Worm (Caenorhabditis elegans): ENCODE results near the gene Y53G8AL.1.

Y53G8AL.1 gene

DNA sequence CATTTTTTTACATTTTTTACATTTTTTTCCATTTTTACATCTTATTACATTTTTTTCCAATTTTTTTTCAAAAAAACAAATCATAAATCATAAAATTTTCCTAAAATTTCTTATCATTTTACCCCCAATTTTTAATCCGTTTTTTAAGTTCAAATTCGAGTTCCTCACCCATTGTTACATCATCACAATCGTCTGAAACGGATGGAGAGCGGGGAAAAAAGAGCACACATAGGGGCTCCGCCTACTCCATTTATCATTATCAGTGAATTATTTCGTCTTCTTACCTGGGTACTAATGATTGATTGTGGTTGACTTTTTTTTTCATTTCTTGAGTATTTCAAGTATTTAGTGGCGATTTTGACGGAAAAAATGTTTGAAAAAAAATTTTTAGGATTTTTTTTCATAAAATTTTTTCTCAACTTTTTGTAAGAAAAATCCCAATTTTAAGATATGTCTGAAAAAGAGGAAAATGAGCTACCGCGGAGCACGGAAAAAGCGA, 49.0 kb downstream of the Y53G8AL.1 start, which contains the start of gene mfsd-8:
Gene mfsd-8 (plus strand): TSS at position 449 of the 499 bp plus-strand sequence.
- TF ChIP-seq ama-1 (optimal IDR thresholded peaks at IDR 0.05) (no peak), elt-3 (tag; optimal IDR thresholded peaks at IDR 0.05) (no peak), fos-1 (tag; optimal IDR thresholded peaks at IDR 0.05) (peak; percentile 82), ZK546.5 (tag; optimal IDR thresholded peaks at IDR 0.05) (no peak), gmeb-1 (tag; optimal IDR thresholded peaks at IDR 0.05) (no peak), zag-1 (tag; optimal IDR thresholded peaks at IDR 0.05) (no peak), snpc-4 (tag; optimal IDR thresholded peaks at IDR 0.05) (no peak), sem-4 (tag; optimal IDR thresholded peaks at IDR 0.05) (no peak), crh-2 (tag; optimal IDR thresholded peaks at IDR 0.05) (peak; percentile 3), sma-3 (GFP tag; optimal IDR thresholded peaks at IDR 0.05) (no peak), nhr-77 (tag; optimal IDR thresholded peaks at IDR 0.05) (no peak), peb-1 (tag; optimal IDR thresholded peaks at IDR 0.05) (no peak), alr-1 (tag; optimal IDR thresholded peaks at IDR 0.05) (no peak), C34F6.9 (tag; optimal IDR thresholded peaks at IDR 0.05) (no peak), nhr-6 (tag; optimal IDR thresholded peaks at IDR 0.05) (no peak)

Measured in whole organism, L2 larva.